Fruit fly (Drosophila melanogaster) whole organism, embryonic: ENCODE measurements around the gene CG17202.

ENCODE experiments used
- Aef1 ChIP-seq: fragments of 200-800 bp; sonication (Bioruptor generic); IDR thresholded peaks from 3 replicates; pipeline ENCODE4 v1.3.6; 2022; ENCODE audit warnings: missing biosample characterization, missing genetic modification characterization
- BEAF-32 ChIP-seq: fragments of 200-800 bp; sonication (Bioruptor generic); optimal IDR thresholded peaks from 3 replicates; lab custom pipeline; 2017; ENCODE audit warnings: missing biosample characterization, missing genetic modification characterization, mild to moderate bottlenecking, moderate library complexity, missing genetic modification reagents
- CG1024 ChIP-seq: fragments of 200-800 bp; sonication (Bioruptor generic); IDR thresholded peaks from 2 replicates; pipeline ENCODE4 v1.3.6; 2022; ENCODE audit warnings: missing biosample characterization, missing genetic modification characterization
- CG10462 ChIP-seq: fragments of 200-800 bp; sonication (Bioruptor generic); optimal IDR thresholded peaks from 2 replicates; lab custom pipeline; 2016; ENCODE audit warnings: missing biosample characterization, missing genetic modification characterization
- CG11085 ChIP-seq: fragments of 200-800 bp; sonication (Bioruptor generic); IDR thresholded peaks from 2 replicates; pipeline ENCODE4 v1.3.6; 2022; ENCODE audit warnings: missing biosample characterization, missing genetic modification characterization
- CG12104 ChIP-seq: fragments of 200-800 bp; sonication (Bioruptor generic); optimal IDR thresholded peaks from 3 replicates; lab custom pipeline; 2016; ENCODE audit warnings: missing biosample characterization, missing genetic modification characterization
- CG12236 ChIP-seq: fragments of 200-800 bp; sonication (Bioruptor generic); optimal IDR thresholded peaks from 2 replicates; lab custom pipeline; 2016; ENCODE audit warnings: missing biosample characterization, missing genetic modification characterization
- CG12659 ChIP-seq: fragments of 200-800 bp; sonication (Bioruptor generic); optimal IDR thresholded peaks from 3 replicates; lab custom pipeline; 2017; ENCODE audit warnings: mild to moderate bottlenecking, missing biosample characterization, missing genetic modification reagents, missing genetic modification characterization
- CG15514 ChIP-seq: fragments of 200-800 bp; sonication (Bioruptor generic); optimal IDR thresholded peaks from 3 replicates; lab custom pipeline; 2017; ENCODE audit warnings: missing biosample characterization, missing genetic modification characterization, mild to moderate bottlenecking, moderate library complexity, missing genetic modification reagents
- CG1603 ChIP-seq: fragments of 200-800 bp; sonication (Bioruptor generic); optimal IDR thresholded peaks from 2 replicates; lab custom pipeline; 2019; ENCODE audit warnings: missing biosample characterization, mild to moderate bottlenecking, missing genetic modification characterization, moderate library complexity
- CG18011 ChIP-seq: fragments of 200-800 bp; sonication (Bioruptor generic); optimal IDR thresholded peaks from 2 replicates; lab custom pipeline; 2017; ENCODE audit warnings: missing biosample characterization, missing genetic modification characterization, mild to moderate bottlenecking, moderate library complexity, missing genotype
- CG18476 ChIP-seq: fragments of 200-800 bp; sonication (Bioruptor generic); optimal IDR thresholded peaks from 2 replicates; lab custom pipeline; 2016; ENCODE audit warnings: missing biosample characterization, mild to moderate bottlenecking, missing genetic modification characterization
- CG18619 ChIP-seq: fragments of 200-800 bp; sonication (Bioruptor generic); optimal IDR thresholded peaks from 3 replicates; lab custom pipeline; 2017; ENCODE audit warnings: missing biosample characterization, mild to moderate bottlenecking, missing genetic modification characterization
- CG2678 ChIP-seq: fragments of 200-800 bp; sonication (Bioruptor generic); optimal IDR thresholded peaks from 3 replicates; lab custom pipeline; 2019; ENCODE audit warnings: missing biosample characterization, mild to moderate bottlenecking, missing genetic modification characterization, moderate library complexity
- CG31441 ChIP-seq: fragments of 200-800 bp; sonication (Bioruptor generic); IDR thresholded peaks from 2 replicates; pipeline ENCODE4 v1.3.6; 2022; ENCODE audit warnings: missing biosample characterization, missing genetic modification characterization
- CG33557 ChIP-seq: fragments of 200-800 bp; sonication (Bioruptor generic); optimal IDR thresholded peaks from 2 replicates; lab custom pipeline; 2019; ENCODE audit warnings: missing biosample characterization, mild to moderate bottlenecking, missing genetic modification characterization, moderate library complexity
- CG3407 ChIP-seq: fragments of 200-800 bp; sonication (Bioruptor generic); optimal IDR thresholded peaks from 2 replicates; lab custom pipeline; 2018; ENCODE audit warnings: missing biosample characterization, mild to moderate bottlenecking, missing genetic modification characterization
- CG6765 ChIP-seq: fragments of 200-800 bp; sonication (Bioruptor generic); optimal IDR thresholded peaks from 3 replicates; lab custom pipeline; 2017; ENCODE audit warnings: missing biosample characterization, mild to moderate bottlenecking, missing genetic modification characterization
- CG7271 ChIP-seq: fragments of 200-800 bp; sonication (Bioruptor generic); optimal IDR thresholded peaks from 2 replicates; lab custom pipeline; 2018; ENCODE audit warnings: missing biosample characterization, mild to moderate bottlenecking, missing genetic modification characterization, moderate library complexity
- CG8359 ChIP-seq: fragments of 200-800 bp; sonication (Bioruptor generic); optimal IDR thresholded peaks from 2 replicates; lab custom pipeline; 2017; ENCODE audit warnings: missing biosample characterization, mild to moderate bottlenecking, missing genetic modification characterization, borderline replicate concordance
- Doc3 ChIP-seq: fragments of 200-800 bp; sonication (Bioruptor generic); IDR thresholded peaks from 3 replicates; pipeline ENCODE4 v1.3.6; 2022; ENCODE audit warnings: missing biosample characterization, missing genetic modification characterization; ENCODE audit not compliant: partially characterized antibody
- Dp ChIP-seq: fragments of 200-800 bp; sonication (Bioruptor generic); optimal IDR thresholded peaks from 2 replicates; lab custom pipeline; 2018; ENCODE audit warnings: missing biosample characterization, mild to moderate bottlenecking, missing genetic modification characterization, moderate library complexity
- E2f2 ChIP-seq: fragments of 200-800 bp; sonication (Bioruptor generic); IDR thresholded peaks from 2 replicates; pipeline ENCODE4 v1.3.6; 2022; ENCODE audit warnings: missing biosample characterization, missing genetic modification characterization
- Eip74EF ChIP-seq, 2 experiments: fragments of 200-800 bp in 1 of 2; fragments of >200 bp in 1 of 2; sonication (Bioruptor generic) in 1 of 2; optimal IDR thresholded peaks; 2 replicates each; lab custom pipeline; 2017 to 2019; ENCODE audit warnings: missing biosample characterization in 2 of 2, missing genetic modification characterization in 2 of 2, mild to moderate bottlenecking in 1 of 2, moderate library complexity in 1 of 2
- MESR4 ChIP-seq: fragments of 200-800 bp; sonication (Bioruptor generic); optimal IDR thresholded peaks from 2 replicates; lab custom pipeline; 2018; ENCODE audit warnings: missing biosample characterization, mild to moderate bottlenecking, missing genetic modification characterization, moderate library complexity
- Opbp ChIP-seq: fragments of 200-800 bp; sonication (Bioruptor generic); IDR thresholded peaks from 3 replicates; pipeline ENCODE4 v1.3.6; 2022; ENCODE audit warnings: missing biosample characterization, missing genetic modification characterization; ENCODE audit not compliant: partially characterized antibody
- Ptx1 ChIP-seq: fragments of 200-800 bp; sonication (Bioruptor generic); IDR thresholded peaks from 2 replicates; pipeline ENCODE4 v1.3.6; 2022; ENCODE audit warnings: missing biosample characterization, missing genetic modification characterization
- Sin3A ChIP-seq: fragments of >200 bp; optimal IDR thresholded peaks from 2 replicates; lab custom pipeline; 2018
- ab ChIP-seq: fragments of 200-800 bp; sonication (Bioruptor generic); optimal IDR thresholded peaks from 2 replicates; lab custom pipeline; 2016; ENCODE audit warnings: missing biosample characterization, missing genetic modification characterization
- abd-A ChIP-seq: fragments of 200-800 bp; sonication (Bioruptor generic); optimal IDR thresholded peaks from 3 replicates; lab custom pipeline; 2019; ENCODE audit warnings: missing biosample characterization, mild to moderate bottlenecking, missing genetic modification characterization, moderate library complexity
- al ChIP-seq: fragments of 200-800 bp; sonication (Bioruptor generic); IDR thresholded peaks from 2 replicates; pipeline ENCODE4 v1.3.6; 2022; ENCODE audit warnings: missing biosample characterization, missing genetic modification characterization
- ap ChIP-seq: fragments of 200-800 bp; sonication (Bioruptor generic); IDR thresholded peaks from 2 replicates; pipeline ENCODE4 v1.3.6; 2022; ENCODE audit warnings: missing biosample characterization, missing genetic modification characterization
- az2 ChIP-seq: fragments of 200-800 bp; sonication (Bioruptor generic); optimal IDR thresholded peaks from 3 replicates; lab custom pipeline; 2016; ENCODE audit warnings: missing biosample characterization, missing genetic modification characterization
- bowl ChIP-seq: fragments of 200-800 bp; sonication (Bioruptor generic); IDR thresholded peaks from 2 replicates; pipeline ENCODE4 v1.3.6; 2022; ENCODE audit warnings: missing biosample characterization, missing genetic modification characterization
- cas ChIP-seq: fragments of 200-800 bp; sonication (Bioruptor generic); IDR thresholded peaks from 2 replicates; pipeline ENCODE4 v1.3.6; 2022; ENCODE audit warnings: missing biosample characterization, missing genetic modification characterization
- chif ChIP-seq, 2 experiments: fragments of 200-800 bp; sonication (Bioruptor generic); optimal IDR thresholded peaks; 3 replicates each; lab custom pipeline; 2016; ENCODE audit warnings: missing biosample characterization in 2 of 2, missing genetic modification characterization in 2 of 2
- chm ChIP-seq: fragments of 200-800 bp; sonication (Bioruptor generic); IDR thresholded peaks from 2 replicates; pipeline ENCODE4 v1.3.6; 2022; ENCODE audit warnings: missing biosample characterization, missing genetic modification characterization
- corto ChIP-seq: fragments of 200-800 bp; sonication (Bioruptor generic); optimal IDR thresholded peaks from 2 replicates; lab custom pipeline; 2016; ENCODE audit warnings: missing biosample characterization, mild to moderate bottlenecking, missing genetic modification characterization, moderate library complexity
- en ChIP-seq: fragments of 200-800 bp; sonication (Bioruptor generic); optimal IDR thresholded peaks from 2 replicates; lab custom pipeline; 2016; ENCODE audit warnings: missing biosample characterization, missing genetic modification characterization
- insv ChIP-seq, 2 experiments: fragments of 200-800 bp; sonication (Bioruptor generic); optimal IDR thresholded peaks; 3 replicates each; lab custom pipeline; 2016 to 2018; ENCODE audit warnings: missing biosample characterization in 2 of 2, missing genetic modification characterization in 2 of 2
- ken ChIP-seq: fragments of 200-800 bp; sonication (Bioruptor generic); IDR thresholded peaks from 3 replicates; pipeline ENCODE4 v1.3.6; 2022; ENCODE audit warnings: missing biosample characterization, missing genetic modification characterization
- knrl ChIP-seq: fragments of 200-800 bp; sonication (Bioruptor generic); IDR thresholded peaks from 3 replicates; pipeline ENCODE4 v1.3.6; 2022; ENCODE audit warnings: missing biosample characterization, missing genetic modification characterization; ENCODE audit not compliant: partially characterized antibody
- otp ChIP-seq: fragments of 200-800 bp; sonication (Bioruptor generic); IDR thresholded peaks from 3 replicates; pipeline ENCODE4, ENCODE4 v1.3.6; 2022; ENCODE audit warnings: missing biosample characterization, missing genetic modification characterization
- pb ChIP-seq: fragments of 200-800 bp; sonication (Bioruptor generic); optimal IDR thresholded peaks from 3 replicates; lab custom pipeline; 2016; ENCODE audit warnings: missing biosample characterization, missing genetic modification characterization
- rib ChIP-seq: fragments of 200-800 bp; sonication (Bioruptor generic); IDR thresholded peaks from 2 replicates; pipeline ENCODE4 v1.3.6; 2022; ENCODE audit warnings: missing biosample characterization, missing genetic modification characterization
- sqz ChIP-seq: fragments of 200-800 bp; sonication (Bioruptor generic); optimal IDR thresholded peaks from 3 replicates; lab custom pipeline; 2018; ENCODE audit warnings: missing biosample characterization, mild to moderate bottlenecking, missing genetic modification characterization
- ssp ChIP-seq: fragments of 200-800 bp; sonication (Bioruptor generic); IDR thresholded peaks from 2 replicates; pipeline ENCODE4 v1.3.6; 2022; ENCODE audit warnings: missing biosample characterization, missing genetic modification characterization
- stwl ChIP-seq: fragments of 200-800 bp; sonication (Bioruptor generic); optimal IDR thresholded peaks from 3 replicates; lab custom pipeline; 2018; ENCODE audit warnings: missing biosample characterization, mild to moderate bottlenecking, missing genetic modification characterization, moderate library complexity
- tup ChIP-seq: fragments of 200-800 bp; sonication (Bioruptor generic); optimal IDR thresholded peaks from 2 replicates; lab custom pipeline; 2016; ENCODE audit warnings: missing biosample characterization, mild to moderate bottlenecking, missing genetic modification characterization, moderate library complexity
- vfl ChIP-seq: fragments of 200-800 bp; sonication (Bioruptor generic); optimal IDR thresholded peaks from 2 replicates; lab custom pipeline; 2016; ENCODE audit warnings: missing biosample characterization, missing genetic modification characterization
- zfh1 ChIP-seq: fragments of 200-800 bp; sonication (Bioruptor generic); IDR thresholded peaks from 3 replicates; pipeline ENCODE4 v1.3.6; 2022; ENCODE audit warnings: missing biosample characterization, missing genetic modification characterization

CG17202 gene

DNA sequence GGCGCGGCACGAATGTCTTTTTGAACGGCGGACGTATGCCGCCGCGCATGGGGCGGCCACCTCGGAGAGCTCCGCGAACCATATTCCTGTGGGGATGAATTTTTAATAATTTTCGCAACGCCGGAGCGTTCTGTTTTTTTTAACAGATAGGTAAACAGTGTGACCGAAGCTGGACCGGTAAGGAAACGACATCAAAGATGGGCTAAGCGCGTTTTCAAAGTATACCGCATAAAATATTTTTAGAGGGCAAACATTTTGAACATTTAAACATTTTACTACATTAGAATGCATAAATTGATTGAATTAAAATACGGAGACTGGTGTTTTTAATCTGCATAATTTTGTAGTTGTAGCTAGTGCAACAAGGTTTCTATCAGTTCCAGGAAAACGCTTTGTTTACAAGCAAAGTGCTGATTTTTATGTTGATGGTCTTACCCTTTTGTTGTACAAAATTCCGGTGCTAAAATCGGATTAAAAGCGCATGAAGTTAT is 6.6 kb downstream of the CG17202 start, which contains the start of the genes CG5641 and CG5245 (continued):
- TF ChIP-seq Aef1 (GFP tag; lab: Robert Waterston, UW) (no peak), CG33557 (no peak), CG12659 (GFP tag; lab: Kevin White, UChicago) (peak; percentile 22), az2 (GFP tag; lab: Kevin White, UChicago) (no peak), BEAF-32 (GFP tag; lab: Kevin White, UChicago) (peak; percentile 30), en (GFP tag; lab: Kevin White, UChicago) (no peak), pb (GFP tag; lab: Kevin White, UChicago) (no peak), ssp (GFP tag; lab: Robert Waterston, UW) (no peak), zfh1 (GFP tag; lab: Robert Waterston, UW) (0 out of 3 replicates have a peak, but pooled peaks have one; percentile 10), CG18011 (no peak), ab (no peak), CG11085 (GFP tag; lab: Robert Waterston, UW) (no peak), CG6765 (no peak), stwl (tag; lab: Kevin White, UChicago) (peak; percentile 40), abd-A (no peak), CG18619 (GFP tag; lab: Kevin White, UChicago) (no peak), Eip74EF (GFP tag; optimal IDR thresholded peaks at IDR 0.05; lab: Kevin White, UChicago) (no peak), knrl (no peak), cas (GFP tag; lab: Robert Waterston, UW) (no peak), CG3407 (GFP tag; lab: Kevin White, UChicago) (no peak), corto (GFP tag; lab: Kevin White, UChicago) (no peak), E2f2 (peak; percentile 64), CG12104 (no peak), insv (GFP tag; optimal IDR thresholded peaks at IDR 0.05; lab: Kevin White, UChicago) (peak in 1 of 2 experiments; percentile 0), CG1024 (GFP tag; lab: Robert Waterston, UW) (no peak), vfl (GFP tag; lab: Kevin White, UChicago) (no peak), CG10462 (no peak), al (GFP tag; lab: Robert Waterston, UW) (no peak), tup (no peak), CG2678 (tag; lab: Kevin White, UChicago) (no peak), CG18476 (GFP tag; lab: Kevin White, UChicago) (no peak), CG1603 (tag; lab: Kevin White, UChicago) (peak; percentile 11), rib (GFP tag; lab: Robert Waterston, UW) (no peak), ken (GFP tag; lab: Robert Waterston, UW) (no peak), bowl (GFP tag; lab: Robert Waterston, UW) (no peak), Opbp (GFP tag; lab: Robert Waterston, UW) (0 out of 3 replicates have a peak, but pooled peaks have one; percentile 12), otp (GFP tag; lab: Robert Waterston, UW) (no peak), chif (GFP tag; optimal IDR thresholded peaks at IDR 0.05; lab: Kevin White, UChicago) (no peak), CG31441 (GFP tag; lab: Robert Waterston, UW) (no peak), Dp (GFP tag; lab: Kevin White, UChicago) (peak; percentile 60), CG7271 (tag; lab: Kevin White, UChicago) (no peak), chm (GFP tag; lab: Robert Waterston, UW) (no peak), CG8359 (no peak), Ptx1 (no peak), CG12236 (GFP tag; lab: Kevin White, UChicago) (no peak), sqz (no peak), ap (no peak), CG15514 (peak; percentile 57), MESR4 (peak; percentile 47), Sin3A (peak; percentile 34), Doc3 (GFP tag; lab: Robert Waterston, UW) (no peak)
